Fruit fly (Drosophila melanogaster) whole organism, prepupa: ENCODE data around the gene CG7367.

Source experiments
- Blimp-1 ChIP-seq: fragments of 200-800 bp; sonication (Bioruptor generic); optimal IDR thresholded peaks from 3 replicates; lab custom pipeline; 2017; ENCODE audit warnings: missing biosample characterization, missing genetic modification characterization, mild to moderate bottlenecking, moderate library complexity, missing genetic modification reagents
- CG10669 ChIP-seq: fragments of 200-800 bp; sonication (Bioruptor generic); optimal IDR thresholded peaks from 3 replicates; lab custom pipeline; 2018; ENCODE audit warnings: missing biosample characterization, mild to moderate bottlenecking, missing genetic modification characterization, moderate library complexity
- CG11294 ChIP-seq: fragments of 200-800 bp; sonication (Bioruptor generic); IDR thresholded peaks from 2 replicates; pipeline ENCODE4 v1.3.6; 2022; ENCODE audit warnings: missing biosample characterization, missing genetic modification characterization
- CG11762 ChIP-seq: fragments of 200-800 bp; sonication (Bioruptor generic); optimal IDR thresholded peaks from 3 replicates; lab custom pipeline; 2016; ENCODE audit warnings: missing biosample characterization, missing genetic modification characterization; ENCODE audit not compliant: insufficient read depth
- CG15336 ChIP-seq: fragments of 200-800 bp; sonication (Bioruptor generic); IDR thresholded peaks from 2 replicates; pipeline ENCODE4 v1.3.6; 2022; ENCODE audit warnings: missing biosample characterization, missing genetic modification characterization
- CG32006 ChIP-seq: fragments of 200-800 bp; sonication (Bioruptor generic); optimal IDR thresholded peaks from 3 replicates; lab custom pipeline; 2017; ENCODE audit warnings: missing biosample characterization, mild to moderate bottlenecking, missing genetic modification characterization
- CG6163 ChIP-seq: fragments of 200-800 bp; sonication (Bioruptor generic); IDR thresholded peaks from 3 replicates; pipeline ENCODE4 v1.3.6; 2022; ENCODE audit warnings: missing biosample characterization, missing genetic modification characterization
- CG6276 ChIP-seq: fragments of 200-800 bp; sonication (Bioruptor generic); optimal IDR thresholded peaks from 2 replicates; lab custom pipeline; 2017; ENCODE audit warnings: missing biosample characterization, mild to moderate bottlenecking, missing genetic modification characterization
- CG7368 ChIP-seq: fragments of 200-800 bp; sonication (Bioruptor generic); optimal IDR thresholded peaks from 3 replicates; lab custom pipeline; 2016; ENCODE audit warnings: missing biosample characterization, missing genetic modification characterization
- CG8119 ChIP-seq: fragments of 200-800 bp; sonication (Bioruptor generic); IDR thresholded peaks from 3 replicates; pipeline ENCODE4 v1.3.6; 2022; ENCODE audit warnings: missing biosample characterization, missing genetic modification characterization
- CG8632 ChIP-seq: fragments of 200-800 bp; sonication (Bioruptor generic); optimal IDR thresholded peaks from 3 replicates; lab custom pipeline; 2016; ENCODE audit warnings: missing biosample characterization, missing genetic modification characterization
- Ets21C ChIP-seq: fragments of 200-800 bp; sonication (Bioruptor generic); optimal IDR thresholded peaks from 3 replicates; lab custom pipeline; 2016; ENCODE audit warnings: missing biosample characterization, missing genetic modification characterization
- Hr4 ChIP-seq: fragments of 200-800 bp; sonication (Bioruptor generic); optimal IDR thresholded peaks from 3 replicates; lab custom pipeline; 2016; ENCODE audit warnings: missing biosample characterization, missing genetic modification characterization
- Lpt ChIP-seq: fragments of 200-800 bp; sonication (Bioruptor generic); optimal IDR thresholded peaks from 3 replicates; lab custom pipeline; 2016; ENCODE audit warnings: missing biosample characterization, missing genetic modification characterization
- OdsH ChIP-seq: fragments of 200-800 bp; sonication (Bioruptor generic); optimal IDR thresholded peaks from 3 replicates; lab custom pipeline; 2016; ENCODE audit warnings: missing biosample characterization, missing genetic modification characterization
- Sox102F ChIP-seq: fragments of 200-800 bp; sonication (Bioruptor generic); optimal IDR thresholded peaks from 2 replicates; lab custom pipeline; 2016; ENCODE audit warnings: missing biosample characterization, mild to moderate bottlenecking, missing genetic modification characterization
- Sox14 ChIP-seq: fragments of 200-800 bp; sonication (Bioruptor generic); optimal IDR thresholded peaks from 3 replicates; lab custom pipeline; 2016; ENCODE audit warnings: missing biosample characterization, missing genetic modification characterization
- Sox15 ChIP-seq: fragments of 200-800 bp; sonication (Bioruptor generic); optimal IDR thresholded peaks from 3 replicates; lab custom pipeline; 2016; ENCODE audit warnings: missing biosample characterization, missing genetic modification characterization
- acj6 ChIP-seq: fragments of 200-800 bp; sonication (Bioruptor generic); optimal IDR thresholded peaks from 3 replicates; lab custom pipeline; 2016; ENCODE audit warnings: missing biosample characterization, missing genetic modification characterization
- dsx ChIP-seq: fragments of 200-800 bp; optimal IDR thresholded peaks from 3 replicates; lab custom pipeline; 2019; ENCODE audit warnings: missing biosample characterization, mild to moderate bottlenecking, missing genetic modification characterization, moderate library complexity; ENCODE audit not compliant: poor library complexity, severe bottlenecking
- fd85E ChIP-seq: fragments of 200-800 bp; sonication (Bioruptor generic); optimal IDR thresholded peaks from 3 replicates; lab custom pipeline; 2016; ENCODE audit warnings: missing biosample characterization, missing genetic modification characterization
- fkh ChIP-seq: fragments of 200-800 bp; sonication (Bioruptor generic); optimal IDR thresholded peaks from 3 replicates; lab custom pipeline; 2017; ENCODE audit warnings: missing biosample characterization, mild to moderate bottlenecking, missing genetic modification characterization, moderate library complexity
- net ChIP-seq: fragments of 200-800 bp; sonication (Bioruptor generic); optimal IDR thresholded peaks from 3 replicates; lab custom pipeline; 2016; ENCODE audit warnings: missing biosample characterization, missing genetic modification characterization
- salr ChIP-seq, 2 experiments: fragments of 200-800 bp; sonication (Bioruptor generic); optimal IDR thresholded peaks; 3 replicates each; lab custom pipeline; 2016 to 2018; ENCODE audit warnings: missing biosample characterization in 2 of 2, missing genetic modification characterization in 2 of 2, mild to moderate bottlenecking in 1 of 2
- svp ChIP-seq: fragments of 200-800 bp; sonication (Bioruptor generic); peaks from one replicate; lab custom pipeline; 2016; ENCODE audit warnings: missing biosample characterization, missing genetic modification characterization
- topi ChIP-seq: fragments of 200-800 bp; sonication (Bioruptor generic); optimal IDR thresholded peaks from 3 replicates; lab custom pipeline; 2016; ENCODE audit warnings: missing biosample characterization, missing genetic modification characterization
- vri ChIP-seq: fragments of 200-800 bp; sonication (Bioruptor generic); optimal IDR thresholded peaks from 3 replicates; lab custom pipeline; 2016; ENCODE audit warnings: missing biosample characterization, mild to moderate bottlenecking, missing genetic modification characterization

CG7367 gene

DNA sequence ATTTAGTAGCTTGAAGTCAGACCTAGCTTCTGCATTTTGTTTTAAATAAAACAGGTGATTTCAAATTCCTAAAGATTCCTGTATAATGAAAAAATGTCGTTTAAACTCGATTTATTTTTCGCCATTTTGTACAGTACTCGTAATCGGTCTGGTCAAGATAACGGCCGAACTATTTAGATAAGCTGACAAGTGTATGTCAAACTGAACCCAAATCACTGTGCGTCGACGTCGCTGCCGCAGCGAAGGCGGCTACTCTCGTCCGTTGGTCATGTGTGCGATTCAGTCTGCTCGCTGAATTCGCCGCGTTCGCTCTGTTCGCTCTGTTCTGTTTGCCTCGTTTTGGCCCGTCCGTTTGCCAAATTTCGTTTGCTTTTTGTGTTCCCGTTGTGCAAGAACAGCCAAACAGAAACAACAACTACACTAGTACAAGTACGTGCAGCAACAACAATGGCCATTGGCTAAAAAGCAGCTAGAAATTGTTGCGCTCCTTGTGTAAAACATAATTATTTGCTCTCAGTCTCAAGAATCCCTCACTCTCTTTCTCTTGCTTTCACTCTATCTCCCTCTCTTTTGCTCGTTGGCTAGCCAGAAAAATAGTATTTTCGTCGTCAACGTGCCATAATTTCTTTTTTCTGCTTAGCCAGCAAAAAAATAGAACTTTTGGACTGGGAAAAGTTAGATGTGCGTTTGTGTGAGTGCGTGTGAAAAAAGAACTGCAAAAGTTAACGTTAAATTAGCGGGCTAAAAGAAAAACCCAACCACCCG, 48.6 kb upstream of the CG7367 start (continued):
- no peak for TF ChIP-seq Lpt (GFP tag; lab: Kevin White, UChicago)
- no peak for TF ChIP-seq fd85E (GFP tag; lab: Kevin White, UChicago)
- TF ChIP-seq CG10669 (GFP tag; lab: Kevin White, UChicago): no peak
- 0 out of 2 replicates have a peak, but pooled peaks have one; percentile 14 for TF ChIP-seq CG15336 (GFP tag; lab: Robert Waterston, UW)
- TF ChIP-seq OdsH (GFP tag; lab: Kevin White, UChicago): peak; percentile 15
- TF ChIP-seq Sox102F (GFP tag; lab: Kevin White, UChicago): peak; percentile 44
- no peak for TF ChIP-seq Blimp-1 (GFP tag; lab: Kevin White, UChicago)
- TF ChIP-seq vri (GFP tag; lab: Kevin White, UChicago): peak; percentile 49
- no peak for TF ChIP-seq Sox15 (GFP tag; lab: Kevin White, UChicago)
- TF ChIP-seq CG8119 (GFP tag; lab: Robert Waterston, UW): no peak; the same call in 2 of the 3 replicates
- peak; percentile 55; the same call in 2 of the 3 replicates for TF ChIP-seq CG6163
- peak; percentile 31 for TF ChIP-seq net (GFP tag; lab: Kevin White, UChicago)

dm6 chr2L:8087468-8087789, 47.8 kb upstream of the CG7367 start:
- TF ChIP-seq CG7368 (GFP tag; lab: Kevin White, UChicago) (no peak), Lpt (GFP tag; lab: Kevin White, UChicago) (no peak), CG6276 (GFP tag; lab: Kevin White, UChicago) (no peak), CG6163 (no peak), salr (GFP tag; optimal IDR thresholded peaks at IDR 0.05; lab: Kevin White, UChicago) (no peak), vri (GFP tag; lab: Kevin White, UChicago) (no peak), CG11294 (GFP tag; lab: Robert Waterston, UW) (no peak), Blimp-1 (GFP tag; lab: Kevin White, UChicago) (no peak), CG11762 (GFP tag; lab: Kevin White, UChicago) (no peak), topi (GFP tag; lab: Kevin White, UChicago) (no peak)
- TF ChIP-seq, all 60 proteins: peak for 0

DNA sequence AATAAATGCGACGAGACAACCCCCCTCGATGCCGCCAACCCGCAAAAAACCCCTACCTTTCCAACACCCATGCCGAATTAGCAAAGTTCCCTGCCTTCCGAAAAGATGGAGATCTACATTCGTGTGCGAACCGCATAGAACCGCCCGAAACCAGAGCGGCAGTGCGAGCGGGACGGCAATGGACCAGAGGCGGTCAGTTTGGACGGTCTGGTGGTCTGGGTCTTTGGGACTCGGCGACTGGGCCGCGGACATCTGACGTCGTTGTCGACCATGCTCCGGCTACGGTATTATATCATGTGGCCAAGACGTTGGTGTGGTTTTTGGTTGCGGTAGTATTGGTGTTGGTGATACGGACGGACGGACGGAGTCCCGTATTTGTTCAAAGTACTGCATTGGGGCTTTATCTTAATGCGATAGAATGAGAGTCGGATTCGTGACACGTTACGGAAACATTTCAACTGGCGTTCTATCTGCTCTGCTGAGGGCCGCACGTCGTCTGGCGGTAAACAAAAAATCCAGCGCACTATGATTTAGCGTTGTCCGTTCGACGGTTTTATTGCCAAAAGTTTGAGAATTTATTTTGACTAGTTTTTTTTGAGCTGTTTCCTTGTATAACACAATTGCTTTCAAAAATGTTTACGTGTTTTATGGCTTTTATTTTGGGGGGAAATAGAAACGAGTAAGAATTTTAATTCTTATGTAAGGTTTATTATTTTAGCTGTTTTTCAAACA, 47.3 kb upstream of the CG7367 start:
- peak; percentile 33 for TF ChIP-seq Hr4 (GFP tag; lab: Kevin White, UChicago)
- TF ChIP-seq net (GFP tag; lab: Kevin White, UChicago): no peak
- peak; percentile 61 for TF ChIP-seq fkh (GFP tag; lab: Kevin White, UChicago)
- no peak for TF ChIP-seq Blimp-1 (GFP tag; lab: Kevin White, UChicago)
- no peak for TF ChIP-seq svp (GFP tag; lab: Kevin White, UChicago)
- no peak for TF ChIP-seq fd85E (GFP tag; lab: Kevin White, UChicago)
- no peak for TF ChIP-seq CG8632
- peak; percentile 50 for TF ChIP-seq CG32006 (GFP tag; lab: Kevin White, UChicago)
- TF ChIP-seq topi (GFP tag; lab: Kevin White, UChicago): no peak
- TF ChIP-seq OdsH (GFP tag; lab: Kevin White, UChicago): no peak
- TF ChIP-seq Sox15 (GFP tag; lab: Kevin White, UChicago): no peak
- no peak for TF ChIP-seq acj6 (GFP tag; lab: Kevin White, UChicago)
- TF ChIP-seq dsx (GFP tag; lab: Kevin White, UChicago): no peak
- peak; percentile 65 for TF ChIP-seq vri (GFP tag; lab: Kevin White, UChicago)
- TF ChIP-seq Ets21C (GFP tag; lab: Kevin White, UChicago): no peak
- TF ChIP-seq, all 60 proteins: peak for 4

DNA sequence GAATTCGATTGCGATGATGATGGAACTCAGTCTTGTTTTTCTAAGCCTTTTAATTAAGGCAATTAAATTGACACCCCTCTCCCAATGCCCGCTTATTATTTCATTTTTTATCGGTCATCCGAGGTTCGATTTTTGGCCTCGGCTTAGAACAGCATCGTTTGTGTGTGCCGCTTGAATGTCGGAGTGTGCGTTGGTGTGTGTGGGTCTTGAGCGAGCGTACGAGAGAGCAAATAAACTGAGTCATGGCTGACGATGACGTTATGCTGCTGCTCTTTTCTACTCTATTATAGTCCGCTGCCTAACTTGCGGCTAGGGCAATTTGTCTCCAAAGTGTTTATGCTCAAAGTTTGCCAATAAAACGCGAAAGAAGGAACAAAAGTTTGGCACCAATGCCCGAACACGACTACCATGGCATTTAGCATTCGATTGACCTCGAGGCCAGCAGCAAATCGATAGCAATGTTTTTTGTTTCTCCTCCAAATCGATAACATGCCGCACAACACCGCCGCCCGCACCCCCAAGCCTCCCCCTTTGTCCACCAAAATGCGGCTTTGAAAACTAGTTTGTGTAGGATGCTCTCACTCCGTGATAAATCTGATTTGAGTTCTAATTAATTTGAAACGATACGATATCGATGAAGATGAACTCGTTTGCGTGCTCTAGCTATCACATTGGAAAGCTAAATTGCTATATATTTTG, 46.0 kb upstream of the CG7367 start:
- peak; percentile 36 for TF ChIP-seq svp (GFP tag; lab: Kevin White, UChicago)
- TF ChIP-seq Sox14 (GFP tag; lab: Kevin White, UChicago): no peak
- TF ChIP-seq CG8119 (GFP tag; lab: Robert Waterston, UW): no peak
